Worm (Caenorhabditis elegans) whole organism, midembryonic: ENCODE data around the gene Y53G8B.2.

Experiments
- T22C8.4 ChIP-seq: fragments of 200-800 bp; sonication (Bioruptor generic); IDR thresholded peaks from 2 replicates; pipeline ENCODE4 v1.3.6; 2022; ENCODE audit warnings: missing genetic modification characterization, missing compliant biosample characterization
- cog-1 ChIP-seq: sonication (generic microtip); optimal IDR thresholded peaks from 2 replicates; lab custom pipeline; 2016; ENCODE audit warnings: missing genetic modification characterization, missing compliant biosample characterization
- flt-1 ChIP-seq: fragments of 200-800 bp; sonication (Bioruptor generic); IDR thresholded peaks from 2 replicates; pipeline ENCODE4 v1.3.6; 2022; ENCODE audit warnings: missing genetic modification characterization, missing compliant biosample characterization
- klf-2 ChIP-seq: fragments of 200-800 bp; sonication (Bioruptor generic); conservative IDR thresholded peaks from 2 replicates; pipeline ENCODE4 v1.3.6; 2022; ENCODE audit warnings: missing genetic modification reagents, missing genetic modification characterization, missing compliant biosample characterization
- med-1 ChIP-seq: sonication (generic microtip); optimal IDR thresholded peaks from 2 replicates; lab custom pipeline; 2017; ENCODE audit warnings: missing genetic modification characterization, mild to moderate bottlenecking, missing compliant biosample characterization, antibody characterized with exemption, missing genetic modification reagents; ENCODE audit not compliant: insufficient read depth
- ref-1 ChIP-seq: fragments of 200-800 bp; sonication (Bioruptor generic); conservative IDR thresholded peaks from 2 replicates; pipeline ENCODE4 v1.3.6; 2022; ENCODE audit warnings: missing genetic modification reagents, missing genetic modification characterization, missing compliant biosample characterization
- tab-1 ChIP-seq: fragments of 200-800 bp; sonication (Bioruptor generic); IDR thresholded peaks from 2 replicates; pipeline ENCODE4 v1.3.6; 2022; ENCODE audit warnings: missing genetic modification characterization, missing compliant biosample characterization
- ztf-23 ChIP-seq: fragments of 200-800 bp; sonication (Bioruptor generic); IDR thresholded peaks from 2 replicates; pipeline ENCODE4 v1.3.6; 2022; ENCODE audit warnings: missing genetic modification reagents, missing genetic modification characterization, missing compliant biosample characterization
- ztf-29 ChIP-seq: fragments of 200-800 bp; sonication (Bioruptor generic); IDR thresholded peaks from 2 replicates; pipeline ENCODE4 v1.3.6; 2022; ENCODE audit warnings: missing genetic modification reagents, missing genetic modification characterization, missing compliant biosample characterization

Y53G8B.2 gene

ce11 chrIII:3129036-3129435 lies 25.3 kb upstream of the Y53G8B.2 start, which contains the start of gene Y53G8B.1:
Y53G8B.1 (plus strand) TSS chrIII:3129277.
- no peak for TF ChIP-seq flt-1 (GFP tag; lab: Robert Waterston, UW)
- no peak for TF ChIP-seq ztf-29
- TF ChIP-seq T22C8.4: no peak
- no peak for TF ChIP-seq tab-1 (GFP tag; lab: Robert Waterston, UW)
- TF ChIP-seq klf-2: no peak
- TF ChIP-seq ztf-23 (GFP tag; lab: Robert Waterston, UW): no peak
- TF ChIP-seq ref-1 (GFP tag; lab: Robert Waterston, UW): no peak
- TF ChIP-seq med-1 (GFP tag; lab: Kevin White, UChicago): no peak
- no peak for TF ChIP-seq cog-1 (tag; lab: Kevin White, UChicago)

- TF ChIP-seq med-1 (GFP tag; lab: Kevin White, UChicago) (no peak), cog-1 (tag; lab: Kevin White, UChicago) (no peak), flt-1 (GFP tag; lab: Robert Waterston, UW) (no peak), tab-1 (GFP tag; lab: Robert Waterston, UW) (no peak)
These were observed 23.9 kb upstream of the Y53G8B.2 start for ce11 chrIII:3127613-3128012.

- TF ChIP-seq med-1 (GFP tag; lab: Kevin White, UChicago) (no peak), tab-1 (GFP tag; lab: Robert Waterston, UW) (no peak), ztf-23 (GFP tag; lab: Robert Waterston, UW) (no peak), cog-1 (tag; lab: Kevin White, UChicago) (no peak), flt-1 (GFP tag; lab: Robert Waterston, UW) (no peak), ztf-29 (no peak), klf-2 (no peak), ref-1 (GFP tag; lab: Robert Waterston, UW) (no peak), T22C8.4 (no peak)
These were observed 23.4 kb upstream of the Y53G8B.2 start, which contains the start of gene nipa-1 for ce11 chrIII:3127074-3127596. nipa-1 (minus strand) TSS chrIII:3127124.

- TF ChIP-seq klf-2: no peak
- no peak for TF ChIP-seq tab-1 (GFP tag; lab: Robert Waterston, UW)
- 0 out of 2 replicates have a peak, but pooled peaks have one; percentile 24 for TF ChIP-seq flt-1 (GFP tag; lab: Robert Waterston, UW)
- TF ChIP-seq ztf-23 (GFP tag; lab: Robert Waterston, UW): no peak
These were observed 20.5 kb upstream of the Y53G8B.2 start for ce11 chrIII:3124209-3124786.

ce11 chrIII:3119972-3120371 lies 16.2 kb upstream of the Y53G8B.2 start:
- TF ChIP-seq ztf-23 (GFP tag; lab: Robert Waterston, UW) (no peak), med-1 (GFP tag; lab: Kevin White, UChicago) (no peak), ref-1 (GFP tag; lab: Robert Waterston, UW) (no peak), ztf-29 (no peak)

ce11 chrIII:3116969-3117368 lies 13.2 kb upstream of the Y53G8B.2 start:
- TF ChIP-seq T22C8.4 (no peak), tab-1 (GFP tag; lab: Robert Waterston, UW) (no peak), flt-1 (GFP tag; lab: Robert Waterston, UW) (no peak), cog-1 (tag; lab: Kevin White, UChicago) (no peak), ztf-29 (no peak), med-1 (GFP tag; lab: Kevin White, UChicago) (no peak), ref-1 (GFP tag; lab: Robert Waterston, UW) (no peak), ztf-23 (GFP tag; lab: Robert Waterston, UW) (no peak), klf-2 (no peak)

- peak; percentile 64 for TF ChIP-seq T22C8.4
- no peak for TF ChIP-seq ztf-29
These were observed 8.9 kb upstream of the Y53G8B.2 start for ce11 chrIII:3112616-3113015.

ce11 chrIII:3112001-3112400 lies 8.2 kb upstream of the Y53G8B.2 start:
- TF ChIP-seq ztf-23 (GFP tag; lab: Robert Waterston, UW) (no peak), klf-2 (no peak), T22C8.4 (no peak), flt-1 (GFP tag; lab: Robert Waterston, UW) (no peak), cog-1 (tag; lab: Kevin White, UChicago) (no peak), tab-1 (GFP tag; lab: Robert Waterston, UW) (no peak), ztf-29 (no peak), ref-1 (GFP tag; lab: Robert Waterston, UW) (no peak), med-1 (GFP tag; lab: Kevin White, UChicago) (no peak)

- TF ChIP-seq klf-2 (no peak), cog-1 (tag; lab: Kevin White, UChicago) (no peak), med-1 (GFP tag; lab: Kevin White, UChicago) (no peak), ztf-23 (GFP tag; lab: Robert Waterston, UW) (no peak), tab-1 (GFP tag; lab: Robert Waterston, UW) (no peak), ztf-29 (no peak), T22C8.4 (no peak; the same call in 1 of the 2 replicates), flt-1 (GFP tag; lab: Robert Waterston, UW) (no peak), ref-1 (GFP tag; lab: Robert Waterston, UW) (no peak)
These were observed 7.8 kb upstream of the Y53G8B.2 start for ce11 chrIII:3111534-3111933.

- no peak for TF ChIP-seq klf-2
- no peak for TF ChIP-seq ztf-23 (GFP tag; lab: Robert Waterston, UW)
- no peak for TF ChIP-seq T22C8.4
These were observed 6.9 kb upstream of the Y53G8B.2 start for ce11 chrIII:3110614-3111013.
